Fruit fly (Drosophila melanogaster) whole organism, wandering third instar larva: Measurements from ENCODE around the gene REPTOR.

Experiments used
- Abd-B ChIP-seq: fragments of >200 bp; optimal IDR thresholded peaks from 2 replicates; lab custom pipeline; 2017; ENCODE audit warnings: missing biosample characterization, missing genetic modification characterization
- CG32264 ChIP-seq: fragments of 200-800 bp; sonication (Bioruptor generic); optimal IDR thresholded peaks from 2 replicates; lab custom pipeline; 2016; ENCODE audit warnings: missing biosample characterization, missing genetic modification characterization
- CG9705 ChIP-seq: fragments of 200-800 bp; sonication (Bioruptor generic); optimal IDR thresholded peaks from 2 replicates; lab custom pipeline; 2018; ENCODE audit warnings: missing biosample characterization, mild to moderate bottlenecking, missing genetic modification characterization
- CrebA ChIP-seq: fragments of 200-800 bp; sonication (Bioruptor generic); optimal IDR thresholded peaks from 2 replicates; lab custom pipeline; 2016; ENCODE audit warnings: missing biosample characterization, mild to moderate bottlenecking, missing genetic modification characterization, borderline replicate concordance
- Dfd ChIP-seq: fragments of >200 bp; optimal IDR thresholded peaks from 2 replicates; lab custom pipeline; 2017; ENCODE audit warnings: missing biosample characterization, missing genetic modification characterization
- Dif ChIP-seq: fragments of 200-275, 200-300 bp; sonication (Bioruptor generic); optimal IDR thresholded peaks from 2 replicates; lab custom pipeline; 2018; ENCODE audit warnings: missing biosample characterization, missing genetic modification characterization; ENCODE audit not compliant: partially characterized antibody
- GATAd ChIP-seq: sonication (Bioruptor generic); optimal IDR thresholded peaks from 2 replicates; lab custom pipeline; 2016; ENCODE audit warnings: missing biosample characterization, missing genetic modification characterization
- HLH106 ChIP-seq: fragments of 200-800 bp; optimal IDR thresholded peaks from 3 replicates; lab custom pipeline; 2019; ENCODE audit warnings: missing biosample characterization, mild to moderate bottlenecking, missing genetic modification characterization, moderate library complexity
- Hnf4 ChIP-seq: fragments of 200-800 bp; sonication (Bioruptor generic); optimal IDR thresholded peaks from 2 replicates; lab custom pipeline; 2016; ENCODE audit warnings: missing biosample characterization, mild to moderate bottlenecking, missing genetic modification characterization
- Hr78 ChIP-seq: fragments of >200 bp; optimal IDR thresholded peaks from 2 replicates; lab custom pipeline; 2017; ENCODE audit warnings: missing biosample characterization, missing genetic modification characterization
- Hr83 ChIP-seq: fragments of 200-300 bp; sonication (Bioruptor generic); optimal IDR thresholded peaks from 2 replicates; lab custom pipeline; 2016; ENCODE audit warnings: missing biosample characterization, mild to moderate bottlenecking, missing genetic modification characterization, moderate library complexity; ENCODE audit not compliant: poor library complexity, severe bottlenecking
- Jra ChIP-seq: sonication (Bioruptor generic); optimal IDR thresholded peaks from 2 replicates; lab custom pipeline; 2016; ENCODE audit warnings: missing biosample characterization, missing genetic modification characterization
- Mio ChIP-seq: sonication (Bioruptor generic); optimal IDR thresholded peaks from 2 replicates; lab custom pipeline; 2016; ENCODE audit warnings: missing biosample characterization, missing genetic modification characterization
- Myc ChIP-seq: fragments of >200 bp; optimal IDR thresholded peaks from 2 replicates; lab custom pipeline; 2017
- N ChIP-seq: fragments of >200 bp; optimal IDR thresholded peaks from 2 replicates; lab custom pipeline; 2018; ENCODE audit warnings: missing biosample characterization, missing external identifiers, missing genetic modification characterization
- OdsH ChIP-seq: fragments of 200-800 bp; sonication (Bioruptor generic); optimal IDR thresholded peaks from 2 replicates; lab custom pipeline; 2016; ENCODE audit warnings: missing biosample characterization, mild to moderate bottlenecking, missing genetic modification characterization
- Rel ChIP-seq, 2 experiments: fragments of 200-800 bp; sonication (Bioruptor generic) in 1 of 2; optimal IDR thresholded peaks; 2 replicates in 1 of 2; 3 replicates in 1 of 2; lab custom pipeline; 2016 to 2019; ENCODE audit warnings: mild to moderate bottlenecking in 2 of 2, missing biosample characterization in 2 of 2, missing genetic modification characterization in 2 of 2, moderate library complexity in 1 of 2
- Sp1 ChIP-seq: fragments of 200-800 bp; sonication (Bioruptor generic); optimal IDR thresholded peaks from 3 replicates; lab custom pipeline; 2019; ENCODE audit warnings: missing biosample characterization, mild to moderate bottlenecking, missing genetic modification characterization, moderate library complexity
- Vsx2 ChIP-seq: fragments of 200-300, 225-300 bp; sonication (Bioruptor generic); optimal IDR thresholded peaks from 2 replicates; lab custom pipeline; 2018; ENCODE audit warnings: missing biosample characterization, missing genetic modification characterization; ENCODE audit not compliant: partially characterized antibody
- br ChIP-seq: fragments of 200-800 bp; sonication (Bioruptor generic); optimal IDR thresholded peaks from 2 replicates; lab custom pipeline; 2016; ENCODE audit warnings: missing biosample characterization, missing genetic modification characterization
- brk ChIP-seq: fragments of 200-800 bp; sonication (Bioruptor generic); optimal IDR thresholded peaks from 2 replicates; lab custom pipeline; 2016; ENCODE audit warnings: missing biosample characterization, mild to moderate bottlenecking, missing genetic modification characterization
- dl ChIP-seq, 2 experiments: fragments of 175-275, 200-275 bp in 1 of 2; fragments of 200-275 bp in 1 of 2; sonication (Bioruptor generic); optimal IDR thresholded peaks; lab custom pipeline; 2018; ENCODE audit warnings: mild to moderate bottlenecking in 2 of 2, missing biosample characterization in 2 of 2, missing genetic modification characterization in 2 of 2, moderate library complexity in 2 of 2; ENCODE audit not compliant: partially characterized antibody in 2 of 2, insufficient read depth in 1 of 2
- dmrt93B ChIP-seq: fragments of 200-800 bp; sonication (Bioruptor generic); optimal IDR thresholded peaks from 2 replicates; lab custom pipeline; 2018; ENCODE audit warnings: missing biosample characterization, mild to moderate bottlenecking, missing genetic modification characterization
- dsf ChIP-seq: sonication (Bioruptor generic); optimal IDR thresholded peaks from 2 replicates; lab custom pipeline; 2016; ENCODE audit warnings: missing biosample characterization, missing genetic modification characterization, borderline replicate concordance
- ey ChIP-seq: fragments of 200-800 bp; sonication (Bioruptor generic); optimal IDR thresholded peaks from 2 replicates; lab custom pipeline; 2016; ENCODE audit warnings: missing biosample characterization, missing genetic modification characterization
- foxo ChIP-seq, 2 experiments: fragments of 200-800 bp; sonication (Bioruptor generic); optimal IDR thresholded peaks; 2 replicates in 1 of 2; 3 replicates in 1 of 2; lab custom pipeline; 2016 to 2017; ENCODE audit warnings: missing biosample characterization in 2 of 2, missing genetic modification characterization in 2 of 2
- fru ChIP-seq: fragments of 200-800 bp; sonication (Bioruptor generic); optimal IDR thresholded peaks from 3 replicates; lab custom pipeline; 2016; ENCODE audit warnings: missing biosample characterization, mild to moderate bottlenecking, missing genetic modification characterization
- h ChIP-seq: fragments of 200-800 bp; sonication (Bioruptor generic); optimal IDR thresholded peaks from 3 replicates; lab custom pipeline; 2016; ENCODE audit warnings: missing biosample characterization, mild to moderate bottlenecking, missing genetic modification characterization
- jim ChIP-seq: fragments of 175-275, 200-325 bp; sonication (Bioruptor generic); optimal IDR thresholded peaks from 2 replicates; lab custom pipeline; 2016; ENCODE audit warnings: missing biosample characterization, mild to moderate bottlenecking, missing genetic modification characterization
- lola ChIP-seq: fragments of >200 bp; optimal IDR thresholded peaks from 2 replicates; lab custom pipeline; 2017; ENCODE audit warnings: missing biosample characterization, missing genetic modification characterization
- pan ChIP-seq: fragments of >200 bp; optimal IDR thresholded peaks from 2 replicates; lab custom pipeline; 2017
- psq ChIP-seq: fragments of 200-800 bp; sonication (Bioruptor generic); optimal IDR thresholded peaks from 3 replicates; lab custom pipeline; 2017; ENCODE audit warnings: missing biosample characterization, mild to moderate bottlenecking, missing genetic modification characterization, moderate library complexity
- rgr ChIP-seq: fragments of 200-800 bp; sonication (Bioruptor generic); optimal IDR thresholded peaks from 3 replicates; lab custom pipeline; 2016; ENCODE audit warnings: missing biosample characterization, mild to moderate bottlenecking, missing genetic modification characterization
- sage ChIP-seq: fragments of 200-800 bp; sonication (Bioruptor generic); optimal IDR thresholded peaks from 2 replicates; lab custom pipeline; 2016; ENCODE audit warnings: missing biosample characterization, mild to moderate bottlenecking, missing genetic modification characterization
- sv ChIP-seq: fragments of 200-800 bp; sonication (Bioruptor generic); optimal IDR thresholded peaks from 3 replicates; lab custom pipeline; 2016; ENCODE audit warnings: missing biosample characterization, missing genetic modification characterization
- tai ChIP-seq: sonication (Bioruptor generic); optimal IDR thresholded peaks from 2 replicates; lab custom pipeline; 2016; ENCODE audit warnings: missing biosample characterization, missing genetic modification characterization
- usp ChIP-seq: fragments of >200 bp; optimal IDR thresholded peaks from 2 replicates; lab custom pipeline; 2017; ENCODE audit warnings: missing biosample characterization, missing genetic modification characterization
- woc ChIP-seq: sonication (Bioruptor generic); optimal IDR thresholded peaks from 2 replicates; lab custom pipeline; 2016; ENCODE audit warnings: missing biosample characterization, mild to moderate bottlenecking, missing genetic modification characterization

The REPTOR gene

dm6 chr3R:24574123-24574522 is 8.5 kb downstream of the REPTOR start:
- TF ChIP-seq Dfd = peak; percentile 3
- peak; percentile 30 for TF ChIP-seq h (GFP tag; lab: Kevin White, UChicago)
- no peak for TF ChIP-seq Hr83 (GFP tag; lab: Kevin White, UChicago)
- TF ChIP-seq lola (GFP tag; lab: Kevin White, UChicago) = no peak
- peak in 1 of 2 experiments; percentile 43 for TF ChIP-seq foxo (GFP tag; optimal IDR thresholded peaks at IDR 0.05; lab: Kevin White, UChicago)
- TF ChIP-seq CG9705 (GFP tag; lab: Kevin White, UChicago) = no peak
- TF ChIP-seq OdsH = peak; percentile 49
- TF ChIP-seq rgr (GFP tag; lab: Kevin White, UChicago) = peak; percentile 46
- no peak for TF ChIP-seq CG32264 (GFP tag; lab: Kevin White, UChicago)
- TF ChIP-seq HLH106 = peak; percentile 64
- TF ChIP-seq N (GFP tag; lab: Kevin White, UChicago) = no peak
- TF ChIP-seq sv (GFP tag; lab: Kevin White, UChicago) = peak; percentile 38
- TF ChIP-seq pan (lab: Kevin White, UChicago) = no peak
- no peak for TF ChIP-seq jim (GFP tag; lab: Kevin White, UChicago)
- no peak for TF ChIP-seq Jra
- TF ChIP-seq Hr78 (GFP tag; lab: Kevin White, UChicago) = no peak
- TF ChIP-seq usp (GFP tag; lab: Kevin White, UChicago) = no peak
- peak; percentile 31 for TF ChIP-seq psq (GFP tag; lab: Kevin White, UChicago)
- TF ChIP-seq Mio = no peak
- TF ChIP-seq Sp1 (GFP tag; lab: Kevin White, UChicago) = peak; percentile 69
- TF ChIP-seq fru (GFP tag; lab: Kevin White, UChicago) = peak; percentile 49
- no peak for TF ChIP-seq tai (GFP tag; lab: Kevin White, UChicago)
- TF ChIP-seq sage (GFP tag; lab: Kevin White, UChicago) = no peak
- peak; percentile 21 for TF ChIP-seq ey
- TF ChIP-seq woc = peak; percentile 11
- TF ChIP-seq, all 38 proteins: peak for 12

DNA sequence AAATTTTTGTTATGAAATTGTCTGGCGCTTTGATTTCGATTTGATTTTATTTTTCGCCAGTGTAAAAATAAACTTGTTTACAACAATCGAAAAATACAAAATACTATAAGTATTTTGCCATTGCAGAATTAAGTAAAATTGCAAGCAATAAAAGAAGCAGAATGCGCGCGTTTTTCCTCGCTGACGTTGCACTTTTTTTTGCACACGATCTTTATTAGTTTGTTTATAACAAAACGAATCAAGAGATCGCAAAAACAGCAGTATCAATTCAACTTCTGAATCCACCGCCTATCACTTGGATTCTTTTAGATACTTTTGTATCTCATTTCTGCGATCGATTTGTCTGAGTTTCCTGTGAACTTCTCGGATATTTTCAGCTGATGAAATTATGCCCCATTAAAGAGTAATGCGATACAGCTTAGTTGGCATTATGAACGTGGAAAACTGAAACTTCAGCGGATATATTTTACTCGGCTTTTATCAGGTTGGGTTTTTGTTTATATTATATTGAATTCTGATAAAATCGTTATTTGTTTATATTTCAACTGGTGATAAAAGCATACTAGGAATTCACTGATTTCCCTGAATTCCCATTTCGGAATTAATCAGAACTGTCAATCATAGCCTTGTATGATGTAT is 9.5 kb downstream of the REPTOR start:
- TF ChIP-seq HLH106 = no peak
- TF ChIP-seq tai (GFP tag; lab: Kevin White, UChicago) = no peak
- TF ChIP-seq Vsx2 (GFP tag; lab: Kevin White, UChicago) = no peak
- no peak for TF ChIP-seq dmrt93B (GFP tag; lab: Kevin White, UChicago)
- TF ChIP-seq ey = no peak
- no peak for TF ChIP-seq brk (GFP tag; lab: Kevin White, UChicago)
- no peak for TF ChIP-seq Hr78 (GFP tag; lab: Kevin White, UChicago)
- no peak for TF ChIP-seq GATAd
- TF ChIP-seq rgr (GFP tag; lab: Kevin White, UChicago) = no peak
- TF ChIP-seq sage (GFP tag; lab: Kevin White, UChicago) = no peak
- no peak for TF ChIP-seq psq (GFP tag; lab: Kevin White, UChicago)
- TF ChIP-seq Hr83 (GFP tag; lab: Kevin White, UChicago) = no peak
- TF ChIP-seq Jra = no peak
- no peak for TF ChIP-seq Mio
- no peak for TF ChIP-seq Rel (GFP tag; optimal IDR thresholded peaks at IDR 0.05; lab: Kevin White, UChicago)
- no peak for TF ChIP-seq Rel (tag; optimal IDR thresholded peaks at IDR 0.05; lab: Kevin White, UChicago)
- no peak for TF ChIP-seq Dif (GFP tag; lab: Kevin White, UChicago)

- no peak for TF ChIP-seq Abd-B
- TF ChIP-seq GATAd = peak; percentile 86
- peak; percentile 98 for TF ChIP-seq brk (GFP tag; lab: Kevin White, UChicago)
- TF ChIP-seq sv (GFP tag; lab: Kevin White, UChicago) = peak; percentile 97
- peak; percentile 99 for TF ChIP-seq fru (GFP tag; lab: Kevin White, UChicago)
- TF ChIP-seq Hr83 (GFP tag; lab: Kevin White, UChicago) = peak; percentile 77
- TF ChIP-seq CG32264 (GFP tag; lab: Kevin White, UChicago) = peak; percentile 94
- TF ChIP-seq woc = peak; percentile 98
- peak; percentile 99 for TF ChIP-seq Hnf4 (GFP tag; lab: Kevin White, UChicago)
- peak; percentile 99 for TF ChIP-seq rgr (GFP tag; lab: Kevin White, UChicago)
- peak; percentile 99 for TF ChIP-seq psq (GFP tag; lab: Kevin White, UChicago)
- peak; percentile 98 for TF ChIP-seq sage (GFP tag; lab: Kevin White, UChicago)
- TF ChIP-seq Rel (GFP tag; optimal IDR thresholded peaks at IDR 0.05; lab: Kevin White, UChicago) = peak; percentile 98
- peak; percentile 89 for TF ChIP-seq Rel (tag; optimal IDR thresholded peaks at IDR 0.05; lab: Kevin White, UChicago)
- TF ChIP-seq Myc = no peak
- peak; percentile 99 for TF ChIP-seq ey
- TF ChIP-seq CrebA (GFP tag; lab: Kevin White, UChicago) = peak; percentile 96
- TF ChIP-seq Jra = peak; percentile 97
- TF ChIP-seq usp (GFP tag; lab: Kevin White, UChicago) = no peak
- no peak for TF ChIP-seq jim (GFP tag; lab: Kevin White, UChicago)
- peak; percentile 99 for TF ChIP-seq HLH106
- peak; percentile 93 for TF ChIP-seq dsf (GFP tag; lab: Kevin White, UChicago)
- TF ChIP-seq br = peak; percentile 99
- peak; percentile 88 for TF ChIP-seq Mio
- peak; percentile 52 to 70 for TF ChIP-seq dl (GFP tag; optimal IDR thresholded peaks at IDR 0.05; lab: Kevin White, UChicago; ENCODE audit: insufficient read depth in 1 of 2, partially characterized antibody in 2 of 2)
- TF ChIP-seq h (GFP tag; lab: Kevin White, UChicago) = peak; percentile 100
- TF ChIP-seq Hr78 (GFP tag; lab: Kevin White, UChicago) = no peak
- peak; percentile 99 for TF ChIP-seq Sp1 (GFP tag; lab: Kevin White, UChicago)
- peak; percentile 27 for TF ChIP-seq Dfd
- TF ChIP-seq Vsx2 (GFP tag; lab: Kevin White, UChicago) = peak; percentile 33
- TF ChIP-seq foxo (GFP tag; optimal IDR thresholded peaks at IDR 0.05; lab: Kevin White, UChicago) = peak; percentile 66 to 99
- TF ChIP-seq tai (GFP tag; lab: Kevin White, UChicago) = peak; percentile 95
- TF ChIP-seq lola (GFP tag; lab: Kevin White, UChicago) = no peak
- peak; percentile 99 for TF ChIP-seq OdsH
- TF ChIP-seq Dif (GFP tag; lab: Kevin White, UChicago) = peak; percentile 71
Measured at dm6 chr3R:24572540-24573043, 10.1 kb downstream of the REPTOR start.
